Worm (Caenorhabditis elegans): ENCODE results near the gene cyn-17.

cyn-17 gene

DNA sequence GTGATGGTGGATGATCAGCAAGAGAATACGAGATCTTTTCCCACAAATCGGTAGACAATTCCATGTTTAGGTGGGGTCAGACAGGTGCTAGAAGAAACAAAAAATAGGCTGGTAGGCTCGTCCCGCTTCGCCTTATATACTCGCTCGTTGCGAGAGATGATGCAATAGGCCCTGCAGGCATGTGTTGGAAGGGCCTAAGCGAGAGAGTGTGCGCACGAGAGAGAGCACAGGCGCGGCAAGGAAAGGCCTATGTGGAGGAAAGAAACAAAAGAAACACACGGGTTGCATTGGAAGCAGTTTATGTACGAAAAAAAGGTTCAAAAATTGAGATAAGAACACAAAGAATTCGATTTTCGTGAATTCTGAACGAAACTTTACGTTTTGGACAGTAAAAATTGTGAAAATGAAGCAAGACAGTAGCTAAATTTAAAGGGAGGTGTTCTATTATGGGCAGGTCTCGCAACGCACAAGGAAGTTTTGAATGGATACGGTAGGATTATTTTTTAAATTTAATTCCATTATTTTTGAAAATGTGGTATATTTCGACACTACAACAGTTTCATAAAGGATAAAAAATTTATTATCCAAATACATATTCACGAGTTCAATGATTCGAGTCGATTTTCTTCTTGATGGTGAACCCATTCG lies 18.6 kb upstream of the cyn-17 start, which contains the start of gene F44E7.5:
Gene F44E7.5, minus strand, starts transcription at position 210 of the 648 bp plus-strand sequence.
- no peak for TF ChIP-seq ceh-32 (tag; optimal IDR thresholded peaks at IDR 0.05; ENCODE audit: poor library complexity)
- TF ChIP-seq Y105C5A.15 (GFP tag; IDR thresholded peaks at IDR 0.05): no peak
- TF ChIP-seq T26A8.4 (GFP tag; IDR thresholded peaks at IDR 0.05): 0 out of 2 replicates have a peak, but pooled peaks have one; percentile 41
- no peak for TF ChIP-seq madf-9 (GFP tag; conservative IDR thresholded peaks at IDR 0.05)
- TF ChIP-seq hmg-1.1 (GFP tag; IDR thresholded peaks at IDR 0.05): peak; percentile 47
- peak; percentile 12 for TF ChIP-seq unc-130 (GFP tag; optimal IDR thresholded peaks at IDR 0.05)
- no peak for TF ChIP-seq lin-39 (tag; optimal IDR thresholded peaks at IDR 0.05)
- peak; percentile 87 for TF ChIP-seq hlh-30 (tag; optimal IDR thresholded peaks at IDR 0.05; ENCODE audit: insufficient read depth)
- TF ChIP-seq tra-1 (GFP tag; IDR thresholded peaks at IDR 0.05): no peak
- TF ChIP-seq set-16 (GFP tag; IDR thresholded peaks at IDR 0.05): no peak
- no peak for TF ChIP-seq F10B5.3 (tag; optimal IDR thresholded peaks at IDR 0.05)
- TF ChIP-seq nhr-111 (GFP tag; optimal IDR thresholded peaks at IDR 0.05): no peak
- TF ChIP-seq pha-4 (GFP tag; IDR thresholded peaks at IDR 0.05): no peak
- TF ChIP-seq pha-4 (tag; optimal IDR thresholded peaks at IDR 0.05): no peak
- no peak for TF ChIP-seq duxl-1 (tag; optimal IDR thresholded peaks at IDR 0.05; ENCODE audit: poor library complexity)
- TF ChIP-seq Y75B8A.6 (GFP tag; IDR thresholded peaks at IDR 0.05): no peak
- TF ChIP-seq snpc-4 (tag; optimal IDR thresholded peaks at IDR 0.05): no peak
- TF ChIP-seq aha-1 (tag): peak; percentile 98
- TF ChIP-seq vab-7 (GFP tag; IDR thresholded peaks at IDR 0.05): no peak
- no peak for TF ChIP-seq gei-8 (GFP tag; optimal IDR thresholded peaks at IDR 0.05)
- TF ChIP-seq ztf-7 (tag; optimal IDR thresholded peaks at IDR 0.05): peak; percentile 99
- no peak for TF ChIP-seq ztf-11 (tag; optimal IDR thresholded peaks at IDR 0.05)
- no peak for TF ChIP-seq mdt-29 (GFP tag; IDR thresholded peaks at IDR 0.05)
- no peak for TF ChIP-seq ceh-28 (tag; optimal IDR thresholded peaks at IDR 0.05)
- TF ChIP-seq nhr-41 (GFP tag; IDR thresholded peaks at IDR 0.05): no peak
- TF ChIP-seq lim-7 (GFP tag; IDR thresholded peaks at IDR 0.05): no peak
- no peak for TF ChIP-seq zip-2 (tag; optimal IDR thresholded peaks at IDR 0.05)
- TF ChIP-seq arid-1 (GFP tag; conservative IDR thresholded peaks at IDR 0.05): no peak; the same call in 1 of the 2 replicates
- TF ChIP-seq tag-97 (GFP tag; IDR thresholded peaks at IDR 0.05): no peak
- no peak for TF ChIP-seq nhr-10 (tag; optimal IDR thresholded peaks at IDR 0.05)
- TF ChIP-seq ceh-44 (GFP tag; IDR thresholded peaks at IDR 0.05): no peak
- TF ChIP-seq saeg-2 (GFP tag; IDR thresholded peaks at IDR 0.05): no peak
- TF ChIP-seq nhr-48 (tag; optimal IDR thresholded peaks at IDR 0.05): peak; percentile 67
- TF ChIP-seq lin-38 (GFP tag; IDR thresholded peaks at IDR 0.05): no peak; the same call in none of the 2 replicates
- no peak for TF ChIP-seq nhr-11 (tag; optimal IDR thresholded peaks at IDR 0.05)
- TF ChIP-seq daf-12 (tag; optimal IDR thresholded peaks at IDR 0.05): no peak
- TF ChIP-seq mep-1 (tag; optimal IDR thresholded peaks at IDR 0.05): peak; percentile 88
- TF ChIP-seq dpl-1 (GFP tag; optimal IDR thresholded peaks at IDR 0.05): peak; percentile 41
- TF ChIP-seq aly-2 (tag; optimal IDR thresholded peaks at IDR 0.05): no peak
- TF ChIP-seq nhr-237 (tag; optimal IDR thresholded peaks at IDR 0.05): no peak
- no peak for TF ChIP-seq daf-16 (GFP tag; optimal IDR thresholded peaks at IDR 0.05)
- TF ChIP-seq daf-16 (tag; optimal IDR thresholded peaks at IDR 0.05): peak; percentile 77
- peak in 1 of 2 experiments; percentile 60 for TF ChIP-seq lsy-2 (tag; optimal IDR thresholded peaks at IDR 0.05)
- TF ChIP-seq F44E2.7 (GFP tag; IDR thresholded peaks at IDR 0.05): no peak
- peak; percentile 71 for TF ChIP-seq pqm-1 (tag; optimal IDR thresholded peaks at IDR 0.05)
- TF ChIP-seq mxl-3 (GFP tag; optimal IDR thresholded peaks at IDR 0.05): peak; percentile 98
- no peak for TF ChIP-seq R02D3.7 (tag; optimal IDR thresholded peaks at IDR 0.05)
- TF ChIP-seq dmd-8 (GFP tag; IDR thresholded peaks at IDR 0.05): no peak
- no peak for TF ChIP-seq zfp-2 (tag; optimal IDR thresholded peaks at IDR 0.05)
- peak; percentile 95 for TF ChIP-seq dve-1 (tag; optimal IDR thresholded peaks at IDR 0.05; ENCODE audit: insufficient read depth)
- TF ChIP-seq mxl-2 (GFP tag; conservative IDR thresholded peaks at IDR 0.05): 0 out of 2 replicates have a peak, but pooled peaks have one; percentile 57
- TF ChIP-seq fos-1 (tag; optimal IDR thresholded peaks at IDR 0.05): no peak

All from whole organism, L4 larva.